Worm (Caenorhabditis elegans): ENCODE results near the gene Y41C4A.9.

- no peak for TF ChIP-seq tbx-2 (tag; optimal IDR thresholded peaks at IDR 0.05)
- TF ChIP-seq ceh-19 (GFP tag; optimal IDR thresholded peaks at IDR 0.05) = no peak
- TF ChIP-seq pha-2 (tag; optimal IDR thresholded peaks at IDR 0.05) = no peak
- no peak for TF ChIP-seq ceh-18 (tag; optimal IDR thresholded peaks at IDR 0.05)
- no peak for TF ChIP-seq ceh-14 (tag; optimal IDR thresholded peaks at IDR 0.05)
- TF ChIP-seq C38D4.7 (GFP tag; optimal IDR thresholded peaks at IDR 0.05) = no peak
- peak; percentile 7 for TF ChIP-seq ceh-6 (GFP tag; optimal IDR thresholded peaks at IDR 0.05)
- TF ChIP-seq pqm-1 (tag; optimal IDR thresholded peaks at IDR 0.05) = no peak
- TF ChIP-seq nfya-1 (tag; optimal IDR thresholded peaks at IDR 0.05) = no peak
- TF ChIP-seq lin-11 (tag; optimal IDR thresholded peaks at IDR 0.05) = no peak
- TF ChIP-seq ama-1 (optimal IDR thresholded peaks at IDR 0.05) = no peak
Observed at ce11 chrIII:11701863-11702262, 16.6 kb downstream of the Y41C4A.9 start.

Measured in whole organism, late embryonic.